Fruit fly (Drosophila melanogaster) whole organism, embryonic: ENCODE measurements around the gene CG11164.

Experiments used
- Antp ChIP-seq: fragments of 200-800 bp; sonication (Bioruptor generic); optimal IDR thresholded peaks from 3 replicates; lab custom pipeline; 2016; ENCODE audit warnings: missing biosample characterization, missing genetic modification characterization
- Blimp-1 ChIP-seq: fragments of 200-800 bp; sonication (Bioruptor generic); optimal IDR thresholded peaks from 3 replicates; lab custom pipeline; 2018; ENCODE audit warnings: missing biosample characterization, missing genetic modification characterization, mild to moderate bottlenecking, moderate library complexity, missing genetic modification reagents
- Bteb2 ChIP-seq: fragments of 200-800 bp; sonication (Bioruptor generic); optimal IDR thresholded peaks from 2 replicates; lab custom pipeline; 2016; ENCODE audit warnings: missing biosample characterization, missing genetic modification characterization
- CG11456 ChIP-seq: fragments of 200-800 bp; sonication (Bioruptor generic); IDR thresholded peaks from 3 replicates; pipeline ENCODE4 v1.3.6; 2022; ENCODE audit warnings: missing biosample characterization, missing genetic modification characterization
- CG11723 ChIP-seq: fragments of 200-800 bp; sonication (Bioruptor generic); optimal IDR thresholded peaks from 2 replicates; lab custom pipeline; 2017; ENCODE audit warnings: missing biosample characterization, mild to moderate bottlenecking, missing genetic modification characterization
- CG12071 ChIP-seq: fragments of 200-800 bp; sonication (Bioruptor generic); optimal IDR thresholded peaks from 3 replicates; lab custom pipeline; 2018; ENCODE audit warnings: missing biosample characterization, mild to moderate bottlenecking, missing genetic modification characterization
- CG12659 ChIP-seq: fragments of 200-800 bp; sonication (Bioruptor generic); optimal IDR thresholded peaks from 3 replicates; lab custom pipeline; 2017; ENCODE audit warnings: mild to moderate bottlenecking, missing biosample characterization, missing genetic modification reagents, missing genetic modification characterization
- CG12942 ChIP-seq: fragments of 200-800 bp; sonication (Bioruptor generic); optimal IDR thresholded peaks from 3 replicates; lab custom pipeline; 2016; ENCODE audit warnings: missing biosample characterization, missing genetic modification characterization
- CG17385 ChIP-seq: fragments of 200-800 bp; sonication (Bioruptor generic); optimal IDR thresholded peaks from 3 replicates; lab custom pipeline; 2018; ENCODE audit warnings: missing biosample characterization, mild to moderate bottlenecking, missing genetic modification characterization
- CG2129 ChIP-seq: fragments of 200-800 bp; sonication (Bioruptor generic); IDR thresholded peaks from 2 replicates; pipeline ENCODE4 v1.3.6; 2022; ENCODE audit warnings: missing biosample characterization, missing genetic modification characterization; ENCODE audit not compliant: partially characterized antibody
- CG43689 ChIP-seq: fragments of 200-800 bp; sonication (Bioruptor generic); IDR thresholded peaks from 2 replicates; pipeline ENCODE4 v1.3.6; 2022; ENCODE audit warnings: missing biosample characterization, missing genetic modification characterization
- CG4707 ChIP-seq: fragments of 200-800 bp; sonication (Bioruptor generic); optimal IDR thresholded peaks from 2 replicates; lab custom pipeline; 2018; ENCODE audit warnings: missing biosample characterization, mild to moderate bottlenecking, missing genetic modification characterization, moderate library complexity
- CG5180 ChIP-seq: fragments of 200-800 bp; sonication (Bioruptor generic); optimal IDR thresholded peaks from 3 replicates; lab custom pipeline; 2017; ENCODE audit warnings: missing biosample characterization, missing genetic modification characterization, mild to moderate bottlenecking, moderate library complexity, missing genetic modification reagents
- CG6175 ChIP-seq: fragments of 200-800 bp; sonication (Bioruptor generic); IDR thresholded peaks from 3 replicates; pipeline ENCODE4 v1.3.6; 2022; ENCODE audit warnings: missing biosample characterization, missing genetic modification characterization
- CG6683 ChIP-seq: fragments of 200-800 bp; sonication (Bioruptor generic); optimal IDR thresholded peaks from 2 replicates; lab custom pipeline; 2017; ENCODE audit warnings: missing biosample characterization, mild to moderate bottlenecking, missing genetic modification characterization, missing genetic modification reagents
- CG7357 ChIP-seq: fragments of 200-800 bp; sonication (Bioruptor generic); IDR thresholded peaks from 3 replicates; pipeline ENCODE4 v1.3.6; 2022; ENCODE audit warnings: missing biosample characterization, missing genetic modification characterization
- CG8089 ChIP-seq: fragments of 200-800 bp; sonication (Bioruptor generic); optimal IDR thresholded peaks from 3 replicates; lab custom pipeline; 2016; ENCODE audit warnings: missing biosample characterization, missing genetic modification characterization
- CG8359 ChIP-seq: fragments of 200-800 bp; sonication (Bioruptor generic); optimal IDR thresholded peaks from 2 replicates; lab custom pipeline; 2017; ENCODE audit warnings: missing biosample characterization, mild to moderate bottlenecking, missing genetic modification characterization, borderline replicate concordance
- CG8478 ChIP-seq: fragments of >200 bp; optimal IDR thresholded peaks from 2 replicates; lab custom pipeline; 2018
- CG9215 ChIP-seq: fragments of 200-800 bp; sonication (Bioruptor generic); IDR thresholded peaks from 2 replicates; pipeline ENCODE4 v1.3.6; 2022; ENCODE audit warnings: missing biosample characterization, missing genetic modification characterization
- Dek ChIP-seq: fragments of 200-800 bp; sonication (Bioruptor generic); optimal IDR thresholded peaks from 3 replicates; lab custom pipeline; 2019; ENCODE audit warnings: missing biosample characterization, mild to moderate bottlenecking, missing genetic modification characterization, moderate library complexity
- E2f2 ChIP-seq: fragments of 200-800 bp; sonication (Bioruptor generic); IDR thresholded peaks from 2 replicates; pipeline ENCODE4 v1.3.6; 2022; ENCODE audit warnings: missing biosample characterization, missing genetic modification characterization
- GATAe ChIP-seq: fragments of 200-800 bp; sonication (Bioruptor generic); conservative IDR thresholded peaks from 2 replicates; pipeline ENCODE4 v1.3.6; 2022; ENCODE audit warnings: missing biosample characterization, missing genetic modification characterization
- Gug ChIP-seq: fragments of 200-800 bp; sonication (Bioruptor generic); IDR thresholded peaks from 4 replicates; pipeline ENCODE4 v1.3.6; 2022; ENCODE audit warnings: missing biosample characterization, missing genetic modification characterization
- HHEX ChIP-seq: fragments of 200-800 bp; sonication (Bioruptor generic); optimal IDR thresholded peaks from 3 replicates; lab custom pipeline; 2017; ENCODE audit warnings: missing biosample characterization, mild to moderate bottlenecking, missing genetic modification characterization, missing genetic modification reagents
- Hmr ChIP-seq: fragments of 200-800 bp; sonication (Bioruptor generic); optimal IDR thresholded peaks from 3 replicates; lab custom pipeline; 2017; ENCODE audit warnings: mild to moderate bottlenecking, missing biosample characterization, missing genetic modification reagents, missing genetic modification characterization
- Hr78 ChIP-seq, 2 experiments: fragments of 200-800 bp in 1 of 2; fragments of >200 bp in 1 of 2; sonication (Bioruptor generic) in 1 of 2; optimal IDR thresholded peaks; 2 replicates each; lab custom pipeline; 2017 to 2019; ENCODE audit warnings: missing biosample characterization in 2 of 2, missing genetic modification characterization in 2 of 2, mild to moderate bottlenecking in 1 of 2, moderate library complexity in 1 of 2
- Kr ChIP-seq: fragments of 200-800 bp; sonication (Bioruptor generic); optimal IDR thresholded peaks from 2 replicates; lab custom pipeline; 2017; ENCODE audit warnings: missing biosample characterization, mild to moderate bottlenecking, missing genetic modification characterization
- Meics ChIP-seq: fragments of 200-800 bp; sonication (Bioruptor generic); optimal IDR thresholded peaks from 2 replicates; lab custom pipeline; 2017; ENCODE audit warnings: missing biosample characterization, mild to moderate bottlenecking, missing genetic modification characterization
- NC2α ChIP-seq: fragments of 200-800 bp; sonication (Bioruptor generic); optimal IDR thresholded peaks from 2 replicates; lab custom pipeline; 2016; ENCODE audit warnings: missing biosample characterization, missing genetic modification characterization
- PHDP ChIP-seq: fragments of 200-800 bp; sonication (Bioruptor generic); optimal IDR thresholded peaks from 3 replicates; lab custom pipeline; 2018; ENCODE audit warnings: missing biosample characterization, mild to moderate bottlenecking, missing genetic modification characterization, moderate library complexity
- Rx ChIP-seq: fragments of 200-800 bp; sonication (Bioruptor generic); IDR thresholded peaks from 2 replicates; pipeline ENCODE4 v1.3.6; 2022; ENCODE audit warnings: missing biosample characterization, missing genetic modification characterization
- YL-1 ChIP-seq: fragments of 200-800 bp; sonication (Bioruptor generic); optimal IDR thresholded peaks from 3 replicates; lab custom pipeline; 2017; ENCODE audit warnings: missing biosample characterization, mild to moderate bottlenecking, missing genetic modification characterization
- bowl ChIP-seq: fragments of 200-800 bp; sonication (Bioruptor generic); IDR thresholded peaks from 2 replicates; pipeline ENCODE4 v1.3.6; 2022; ENCODE audit warnings: missing biosample characterization, missing genetic modification characterization
- cad ChIP-seq: fragments of >200 bp; optimal IDR thresholded peaks from 2 replicates; lab custom pipeline; 2017; ENCODE audit warnings: missing biosample characterization, missing genetic modification characterization
- crp ChIP-seq, 2 experiments: fragments of 200-800 bp; sonication (Bioruptor generic); optimal IDR thresholded peaks; 2 replicates in 1 of 2; 3 replicates in 1 of 2; lab custom pipeline; 2017; ENCODE audit warnings: missing biosample characterization in 2 of 2, missing genetic modification characterization in 2 of 2, mild to moderate bottlenecking in 1 of 2, moderate library complexity in 1 of 2
- dpn ChIP-seq, 2 experiments: fragments of 200-800 bp; sonication (Bioruptor generic); optimal IDR thresholded peaks; 3 replicates each; lab custom pipeline; 2016; ENCODE audit warnings: missing biosample characterization in 2 of 2, missing genetic modification characterization in 2 of 2
- exex ChIP-seq: fragments of 200-800 bp; sonication (Bioruptor generic); optimal IDR thresholded peaks from 4 replicates; lab custom pipeline; 2018; ENCODE audit warnings: missing biosample characterization, mild to moderate bottlenecking, missing genetic modification characterization, moderate library complexity
- eyg ChIP-seq: fragments of 200-800 bp; sonication (Bioruptor generic); optimal IDR thresholded peaks from 3 replicates; lab custom pipeline; 2016; ENCODE audit warnings: missing biosample characterization, missing genetic modification characterization
- fd3F ChIP-seq: fragments of 200-800 bp; sonication (Bioruptor generic); optimal IDR thresholded peaks from 2 replicates; lab custom pipeline; 2018; ENCODE audit warnings: missing biosample characterization, mild to moderate bottlenecking, missing genetic modification characterization, moderate library complexity
- fru ChIP-seq: fragments of >200 bp; optimal IDR thresholded peaks from 2 replicates; lab custom pipeline; 2017
- gcm ChIP-seq: fragments of 200-800 bp; sonication (Bioruptor generic); optimal IDR thresholded peaks from 2 replicates; lab custom pipeline; 2019; ENCODE audit warnings: missing biosample characterization, mild to moderate bottlenecking, missing genetic modification characterization, moderate library complexity
- hth ChIP-seq: fragments of >200 bp; optimal IDR thresholded peaks from 2 replicates; lab custom pipeline; 2017; ENCODE audit warnings: inconsistent platforms
- klu ChIP-seq: fragments of 200-800 bp; sonication (Bioruptor generic); IDR thresholded peaks from 2 replicates; pipeline ENCODE4 v1.3.6; 2022; ENCODE audit warnings: missing biosample characterization, missing genetic modification characterization
- lbe ChIP-seq: fragments of 200-800 bp; sonication (Bioruptor generic); optimal IDR thresholded peaks from 2 replicates; lab custom pipeline; 2016; ENCODE audit warnings: missing biosample characterization, mild to moderate bottlenecking, missing genetic modification characterization
- mld ChIP-seq: fragments of 200-800 bp; sonication (Bioruptor generic); IDR thresholded peaks from 3 replicates; pipeline ENCODE4 v1.3.6; 2022; ENCODE audit warnings: missing biosample characterization, missing genetic modification characterization; ENCODE audit not compliant: partially characterized antibody
- otp ChIP-seq: fragments of 200-800 bp; sonication (Bioruptor generic); IDR thresholded peaks from 3 replicates; pipeline ENCODE4, ENCODE4 v1.3.6; 2022; ENCODE audit warnings: missing biosample characterization, missing genetic modification characterization
- repo ChIP-seq: fragments of 200-800 bp; sonication (Bioruptor generic); optimal IDR thresholded peaks from 2 replicates; lab custom pipeline; 2016; ENCODE audit warnings: missing biosample characterization, missing genetic modification characterization
- sens-2 ChIP-seq: fragments of 200-800 bp; sonication (Bioruptor generic); IDR thresholded peaks from 2 replicates; pipeline ENCODE4 v1.3.6; 2022; ENCODE audit warnings: missing biosample characterization, missing genetic modification characterization
- tio ChIP-seq: fragments of 200-800 bp; sonication (Bioruptor generic); optimal IDR thresholded peaks from 2 replicates; lab custom pipeline; 2017; ENCODE audit warnings: missing biosample characterization, missing genetic modification characterization, inconsistent platforms
- tup ChIP-seq: fragments of 200-800 bp; sonication (Bioruptor generic); optimal IDR thresholded peaks from 2 replicates; lab custom pipeline; 2016; ENCODE audit warnings: missing biosample characterization, mild to moderate bottlenecking, missing genetic modification characterization, moderate library complexity

The CG11164 gene

dm6 chrX:13630290-13630900 lies 37.4 kb upstream of the CG11164 start (continued):
- TF ChIP-seq fd3F (no peak), CG6683 (GFP tag; lab: Kevin White, UChicago) (no peak), repo (no peak), CG12071 (GFP tag; lab: Kevin White, UChicago) (no peak), fru (lab: Kevin White, UChicago) (no peak), lbe (no peak), HHEX (GFP tag; lab: Kevin White, UChicago) (no peak), CG12659 (GFP tag; lab: Kevin White, UChicago) (peak; percentile 1), NC2α (GFP tag; lab: Kevin White, UChicago) (no peak), dpn (GFP tag; optimal IDR thresholded peaks at IDR 0.05; lab: Kevin White, UChicago) (peak; percentile 1 to 26), CG11456 (GFP tag; lab: Robert Waterston, UW) (no peak), Dek (tag; lab: Kevin White, UChicago) (no peak), Rx (no peak), GATAe (GFP tag; lab: Robert Waterston, UW) (no peak), CG2129 (GFP tag; lab: Robert Waterston, UW) (no peak), CG11723 (GFP tag; lab: Kevin White, UChicago) (no peak), eyg (no peak), CG8089 (GFP tag; lab: Kevin White, UChicago) (peak; percentile 17), cad (GFP tag; lab: Kevin White, UChicago) (no peak), Kr (GFP tag; lab: Kevin White, UChicago) (no peak), YL-1 (GFP tag; lab: Kevin White, UChicago) (no peak), Antp (peak; percentile 25), CG9215 (GFP tag; lab: Robert Waterston, UW) (no peak), crp (GFP tag; optimal IDR thresholded peaks at IDR 0.05; lab: Kevin White, UChicago) (no peak), CG4707 (no peak), Blimp-1 (peak; percentile 63), CG8359 (GFP tag; lab: Kevin White, UChicago) (no peak), Meics (GFP tag; lab: Kevin White, UChicago) (no peak), bowl (GFP tag; lab: Robert Waterston, UW) (no peak), PHDP (peak; percentile 25), CG12942 (GFP tag; lab: Kevin White, UChicago) (no peak), klu (GFP tag; lab: Robert Waterston, UW) (no peak), CG7357 (no peak), sens-2 (GFP tag; lab: Robert Waterston, UW) (no peak), Hr78 (GFP tag; optimal IDR thresholded peaks at IDR 0.05; lab: Kevin White, UChicago) (no peak), otp (GFP tag; lab: Robert Waterston, UW) (0 out of 3 replicates have a peak, but pooled peaks have one; percentile 37), gcm (GFP tag; lab: Kevin White, UChicago) (no peak), Bteb2 (GFP tag; lab: Kevin White, UChicago) (no peak), tio (GFP tag; lab: Kevin White, UChicago) (peak; percentile 18), exex (tag; lab: Kevin White, UChicago) (no peak), CG8478 (lab: Kevin White, UChicago) (no peak), CG17385 (peak; percentile 9), CG6175 (GFP tag; lab: Robert Waterston, UW) (no peak), Hmr (peak; percentile 5), CG43689 (GFP tag; lab: Robert Waterston, UW) (no peak), Gug (GFP tag; lab: Robert Waterston, UW) (no peak), hth (lab: Kevin White, UChicago) (no peak), CG5180 (GFP tag; lab: Kevin White, UChicago) (no peak), mld (GFP tag; lab: Robert Waterston, UW) (no peak), tup (GFP tag; lab: Kevin White, UChicago) (no peak), E2f2 (GFP tag; lab: Robert Waterston, UW) (no peak)
